Worm (Caenorhabditis elegans): ENCODE results near the gene srlf-30.

- TF ChIP-seq W03F9.2 (tag; optimal IDR thresholded peaks at IDR 0.05) (no peak), him-1 (tag; optimal IDR thresholded peaks at IDR 0.05) (no peak), dao-5 (tag; optimal IDR thresholded peaks at IDR 0.05) (no peak)
Observed at ce11 chrIV:10891993-10892392, 8.2 kb upstream of the srlf-30 start, which contains the start of gene srlf-12.
